Worm (Caenorhabditis elegans) whole organism, late embryonic: ENCODE results near the gene K03H1.12.

ENCODE experiments used
- Y22D7AL.16 ChIP-seq: sonication (generic microtip); optimal IDR thresholded peaks from 2 replicates; lab custom pipeline; 2016; ENCODE audit warnings: missing genetic modification characterization, missing compliant biosample characterization
- ama-1 ChIP-seq: fragments of 150-350 bp; optimal IDR thresholded peaks from 2 replicates; lab custom pipeline; 2014
- ceh-18 ChIP-seq: sonication (generic microtip); optimal IDR thresholded peaks from 2 replicates; lab custom pipeline; 2016; ENCODE audit warnings: missing genetic modification characterization, missing compliant biosample characterization
- ceh-22 ChIP-seq: sonication (generic microtip); optimal IDR thresholded peaks from 2 replicates; lab custom pipeline; 2017; ENCODE audit warnings: missing biosample characterization, missing genetic modification characterization
- ceh-9 ChIP-seq: sonication (generic microtip); optimal IDR thresholded peaks from 2 replicates; lab custom pipeline; 2016; ENCODE audit warnings: mild to moderate bottlenecking, missing genetic modification characterization, inconsistent platforms, missing compliant biosample characterization
- mec-3 ChIP-seq: sonication (generic microtip); optimal IDR thresholded peaks from 2 replicates; lab custom pipeline; 2016; ENCODE audit warnings: borderline replicate concordance, missing genetic modification characterization, missing compliant biosample characterization

DNA sequence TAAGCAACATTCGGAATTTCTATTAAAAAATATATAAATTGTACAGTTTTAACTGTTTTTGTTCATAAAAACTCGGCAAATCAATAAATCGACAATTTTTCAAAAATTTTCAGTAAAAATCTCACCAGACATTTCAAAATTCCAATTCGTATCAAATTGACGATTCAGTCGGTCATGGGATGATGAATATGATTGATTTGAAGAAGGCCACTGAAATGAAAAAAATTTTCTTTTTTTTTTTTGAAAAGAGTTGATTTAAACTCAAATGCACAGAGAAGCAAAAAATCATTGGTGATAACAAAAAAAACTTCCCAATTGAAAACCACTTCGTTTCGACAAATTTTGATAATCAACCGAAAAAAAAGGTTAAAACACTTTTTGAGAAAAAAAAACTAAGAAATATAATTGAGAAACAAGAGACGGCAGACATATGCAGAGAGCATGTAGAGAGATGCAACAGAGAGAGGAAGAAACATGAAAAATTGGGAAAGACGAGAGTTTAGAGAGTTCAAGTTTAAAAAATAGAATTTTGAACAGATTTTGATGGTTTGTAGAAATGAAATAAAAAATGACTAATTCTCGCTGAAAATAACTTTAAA lies 37.6 kb upstream of the K03H1.12 start:
- TF ChIP-seq ceh-22 (tag; lab: Kevin White, UChicago) = no peak
- no peak for TF ChIP-seq mec-3 (tag; lab: Kevin White, UChicago)
- TF ChIP-seq ceh-9 (tag; lab: Kevin White, UChicago) = no peak
- TF ChIP-seq ama-1 (lab: Kevin White, UChicago) = no peak
- TF ChIP-seq Y22D7AL.16 (tag; lab: Kevin White, UChicago) = no peak
- TF ChIP-seq ceh-18 (tag; lab: Kevin White, UChicago) = no peak
